Fruit fly (Drosophila melanogaster): Measurements from ENCODE around the gene Proc.

The Proc gene

DNA sequence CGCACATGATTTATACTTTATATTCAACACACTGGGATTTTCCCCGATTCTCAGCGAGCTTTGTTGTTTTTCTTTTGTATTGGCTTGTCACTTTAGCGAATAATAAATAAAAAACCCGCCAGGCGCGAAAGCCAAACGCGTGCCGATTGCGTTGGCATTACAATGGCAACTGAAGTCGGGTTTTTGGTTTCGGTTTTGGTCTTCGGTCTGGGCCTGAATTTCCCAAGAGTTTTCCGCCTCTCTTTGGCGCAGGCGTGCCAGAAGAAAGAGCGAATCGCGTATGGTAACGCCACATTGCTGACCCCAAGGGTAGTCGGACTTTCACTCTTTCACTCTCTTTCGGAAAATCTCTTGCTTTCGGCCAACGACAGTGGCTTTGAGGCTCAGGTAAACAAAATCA lies 16.1 kb downstream of the Proc start, which contains the start of gene CG14535 (continued):
- TF ChIP-seq CG14710 (tag; optimal IDR thresholded peaks at IDR 0.05) (no peak), CG3847 (GFP tag; IDR thresholded peaks at IDR 0.05) (no peak)

DNA sequence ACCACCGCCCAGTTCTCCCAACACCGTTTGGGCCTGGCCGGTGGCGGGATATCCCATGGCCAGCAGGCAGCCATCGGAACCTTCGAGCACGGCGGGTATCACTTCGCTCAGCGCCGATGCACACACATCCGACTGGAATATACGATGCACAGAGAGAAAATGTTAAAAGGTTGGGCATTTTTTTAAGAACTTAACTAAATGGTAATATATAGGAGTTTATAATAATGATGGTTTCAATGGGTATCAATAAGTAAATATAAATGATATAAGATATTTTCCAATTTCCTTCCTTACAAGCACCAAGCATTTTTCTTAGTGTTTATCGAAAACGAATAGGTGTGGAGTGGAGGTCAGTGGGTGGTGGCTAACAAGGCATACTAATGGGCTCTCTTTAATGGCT lies 19.6 kb downstream of the Proc start:
- TF ChIP-seq gce (GFP tag; IDR thresholded peaks at IDR 0.05) (no peak), hkb (optimal IDR thresholded peaks at IDR 0.05) (no peak), hkb (GFP tag; IDR thresholded peaks at IDR 0.05) (peak; percentile 38; the same call in 1 of the 2 replicates), CG1024 (GFP tag; IDR thresholded peaks at IDR 0.05) (no peak), ken (GFP tag; IDR thresholded peaks at IDR 0.05) (0 out of 3 replicates have a peak, but pooled peaks have one; percentile 10), CG11504 (tag; optimal IDR thresholded peaks at IDR 0.05) (peak; percentile 62), CG16815 (GFP tag; optimal IDR thresholded peaks at IDR 0.05) (peak; percentile 19), Fer3 (tag; optimal IDR thresholded peaks at IDR 0.05) (peak; percentile 19), bsh (GFP tag; optimal IDR thresholded peaks at IDR 0.05) (peak in 1 of 2 experiments; percentile 69), CG11695 (GFP tag; IDR thresholded peaks at IDR 0.05) (0 out of 3 replicates have a peak, but pooled peaks have one; percentile 9), CG13424 (tag; optimal IDR thresholded peaks at IDR 0.05) (peak; percentile 9), CG9817 (tag; optimal IDR thresholded peaks at IDR 0.05) (peak; percentile 19), slp2 (GFP tag; optimal IDR thresholded peaks at IDR 0.05) (no peak), Eip74EF (GFP tag; optimal IDR thresholded peaks at IDR 0.05) (no peak), tap (tag; optimal IDR thresholded peaks at IDR 0.05) (peak; percentile 26), CG30403 (GFP tag; optimal IDR thresholded peaks at IDR 0.05) (peak; percentile 34), eve (GFP tag; optimal IDR thresholded peaks at IDR 0.05) (peak in 1 of 2 experiments; percentile 43), Stat92E (GFP tag; optimal IDR thresholded peaks at IDR 0.05) (no peak), fu2 (GFP tag; optimal IDR thresholded peaks at IDR 0.05) (no peak), Sox102F (GFP tag; optimal IDR thresholded peaks at IDR 0.05) (peak; percentile 55), slbo (GFP tag; IDR thresholded peaks at IDR 0.05) (peak; percentile 19; the same call in 1 of the 2 replicates), Rx (GFP tag; IDR thresholded peaks at IDR 0.05) (0 out of 2 replicates have a peak, but pooled peaks have one; percentile 17), unpg (GFP tag; optimal IDR thresholded peaks at IDR 0.05) (peak; percentile 39), CG11696 (GFP tag; IDR thresholded peaks at IDR 0.05) (no peak), Dfd (GFP tag; optimal IDR thresholded peaks at IDR 0.05) (no peak), Hr51 (GFP tag; optimal IDR thresholded peaks at IDR 0.05) (peak in 1 of 2 experiments; percentile 56), CHES-1-like (GFP tag; optimal IDR thresholded peaks at IDR 0.05) (no peak), ara (GFP tag; IDR thresholded peaks at IDR 0.05) (peak; percentile 40; the same call in 1 of the 2 replicates), zf30C (GFP tag; optimal IDR thresholded peaks at IDR 0.05) (no peak), cwo (GFP tag; optimal IDR thresholded peaks at IDR 0.05) (peak; percentile 31), CG12942 (GFP tag; optimal IDR thresholded peaks at IDR 0.05) (no peak), Ada2b (GFP tag; IDR thresholded peaks at IDR 0.05) (0 out of 2 replicates have a peak, but pooled peaks have one; percentile 16), CG17361 (GFP tag; IDR thresholded peaks at IDR 0.05) (0 out of 3 replicates have a peak, but pooled peaks have one; percentile 37), tin (GFP tag; optimal IDR thresholded peaks at IDR 0.05) (peak; percentile 7), CG18262 (tag; optimal IDR thresholded peaks at IDR 0.05) (peak; percentile 47), ATbp (GFP tag; optimal IDR thresholded peaks at IDR 0.05) (peak; percentile 5), CG31388 (GFP tag; optimal IDR thresholded peaks at IDR 0.05) (no peak), CG18619 (GFP tag; optimal IDR thresholded peaks at IDR 0.05) (no peak), CG18476 (GFP tag; optimal IDR thresholded peaks at IDR 0.05) (no peak), ci (GFP tag; IDR thresholded peaks at IDR 0.05) (peak; percentile 49; the same call in 1 of the 3 replicates), ase (GFP tag; IDR thresholded peaks at IDR 0.05) (no peak), sob (GFP tag; IDR thresholded peaks at IDR 0.05) (no peak), nerfin-2 (GFP tag; IDR thresholded peaks at IDR 0.05; ENCODE audit: partially characterized antibody) (no peak), Sry-δ (GFP tag; optimal IDR thresholded peaks at IDR 0.05) (no peak), H15 (GFP tag; IDR thresholded peaks at IDR 0.05) (no peak), dmrt99B (tag; optimal IDR thresholded peaks at IDR 0.05) (peak; percentile 64)

Data from whole organism, embryonic.